ENCODE assay signal across 5 worm cellular contexts in the genomic region with DNA sequence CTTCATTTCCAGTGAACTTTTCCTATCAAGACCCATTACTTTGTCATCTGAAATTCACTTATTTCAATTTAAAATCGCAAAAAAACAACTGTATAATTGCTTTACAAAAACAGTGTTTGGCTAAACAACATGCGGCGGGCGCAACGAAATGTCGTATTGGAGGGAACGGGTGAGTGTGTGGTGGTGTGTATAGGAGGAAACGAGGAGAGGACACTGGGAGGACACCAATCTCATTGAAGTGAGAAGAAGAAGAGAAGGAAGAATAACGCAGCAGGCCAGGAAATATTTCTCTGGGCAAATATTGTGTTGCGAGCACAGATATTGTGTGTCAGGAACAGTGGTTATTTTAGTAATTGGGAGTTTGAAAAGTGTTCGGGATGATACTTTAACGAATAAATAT.
A peak's percentile ranks its signal among the peaks of the same experiment; 100 is the strongest.
TF ChIP-seq lines count a peak whose summit lies in the region.

A gene (minus strand): TSS at position 53 of the 400 bp plus-strand sequence.

TF ChIP-seq in whole organism, L1 larva, 84 proteins besides CTCF, POLR2A, EP300 and RAD21 (continues in another document):
- peak; percentile 9 for TF ChIP-seq swsn-7 (tag; optimal IDR thresholded peaks at IDR 0.05; lab: Kevin White, UChicago)
- TF ChIP-seq nhr-12 (tag; optimal IDR thresholded peaks at IDR 0.05; lab: Kevin White, UChicago) = no peak
- no peak for TF ChIP-seq ets-5 (GFP tag; IDR thresholded peaks at IDR 0.05; lab: Robert Waterston, UW)
- no peak for TF ChIP-seq unc-86 (tag; optimal IDR thresholded peaks at IDR 0.05; lab: Kevin White, UChicago)
- TF ChIP-seq efl-1 (optimal IDR thresholded peaks at IDR 0.05; lab: Kevin White, UChicago) = no peak
- no peak for TF ChIP-seq efl-1 (GFP tag; optimal IDR thresholded peaks at IDR 0.05 in 1 of 2; lab: Kevin White, UChicago)
- no peak for TF ChIP-seq C34B4.2 (tag; optimal IDR thresholded peaks at IDR 0.05; lab: Kevin White, UChicago)
- no peak for TF ChIP-seq pax-3 (tag; optimal IDR thresholded peaks at IDR 0.05; lab: Kevin White, UChicago)
- TF ChIP-seq Y116A8C.19 (tag; optimal IDR thresholded peaks at IDR 0.05; lab: Kevin White, UChicago; ENCODE audit: borderline replicate concordance) = no peak
- TF ChIP-seq jun-1 (tag; optimal IDR thresholded peaks at IDR 0.05; lab: Kevin White, UChicago) = no peak
- TF ChIP-seq lin-15B (tag; optimal IDR thresholded peaks at IDR 0.05; lab: Kevin White, UChicago) = no peak
- no peak for TF ChIP-seq nhr-28 (tag; optimal IDR thresholded peaks at IDR 0.05; lab: Kevin White, UChicago)
- TF ChIP-seq nhr-11 (tag; optimal IDR thresholded peaks at IDR 0.05; lab: Kevin White, UChicago) = no peak
- no peak for TF ChIP-seq egl-13 (tag; optimal IDR thresholded peaks at IDR 0.05; lab: Kevin White, UChicago)
- no peak for TF ChIP-seq isw-1 (GFP tag; IDR thresholded peaks at IDR 0.05; lab: Robert Waterston, UW)
- no peak for TF ChIP-seq skn-1 (tag; optimal IDR thresholded peaks at IDR 0.05; lab: Kevin White, UChicago)
- no peak for TF ChIP-seq ama-1 (optimal IDR thresholded peaks at IDR 0.05; lab: Kevin White, UChicago)
- TF ChIP-seq tbx-2 (tag; optimal IDR thresholded peaks at IDR 0.05; lab: Kevin White, UChicago) = no peak

TF ChIP-seq in whole organism, L3 larva, 47 proteins besides CTCF, POLR2A, EP300 and RAD21:
- TF ChIP-seq nfya-1 (tag; optimal IDR thresholded peaks at IDR 0.05; lab: Kevin White, UChicago; ENCODE audit: insufficient read depth) (peak; percentile 49), pha-4 (tag; optimal IDR thresholded peaks at IDR 0.05; lab: Kevin White, UChicago) (peak; percentile 40), jun-1 (tag; optimal IDR thresholded peaks at IDR 0.05; lab: Kevin White, UChicago) (no peak), pqm-1 (tag; optimal IDR thresholded peaks at IDR 0.05; lab: Kevin White, UChicago) (no peak), nhr-77 (tag; optimal IDR thresholded peaks at IDR 0.05; lab: Kevin White, UChicago) (no peak), ama-1 (optimal IDR thresholded peaks at IDR 0.05; lab: Kevin White, UChicago) (no peak), nhr-23 (tag; optimal IDR thresholded peaks at IDR 0.05; lab: Kevin White, UChicago) (peak; percentile 23), hmg-11 (tag; optimal IDR thresholded peaks at IDR 0.05; lab: Kevin White, UChicago) (peak; percentile 60), nhr-11 (tag; optimal IDR thresholded peaks at IDR 0.05; lab: Kevin White, UChicago) (no peak), lin-15B (tag; optimal IDR thresholded peaks at IDR 0.05; lab: Kevin White, UChicago) (peak; percentile 0), unc-62 (GFP tag; optimal IDR thresholded peaks at IDR 0.05; lab: Kevin White, UChicago) (no peak), sea-2 (GFP tag; optimal IDR thresholded peaks at IDR 0.05; lab: Kevin White, UChicago) (no peak), skn-1 (tag; optimal IDR thresholded peaks at IDR 0.05; lab: Kevin White, UChicago) (no peak), nhr-25 (tag; optimal IDR thresholded peaks at IDR 0.05; lab: Kevin White, UChicago) (peak; percentile 7)
TF ChIP-seq in whole organism, L3 larva: peak in this region for 6.

TF ChIP-seq in whole organism, early embryonic, 17 proteins besides CTCF, POLR2A, EP300 and RAD21:
- TF ChIP-seq scrt-1 (GFP tag; IDR thresholded peaks at IDR 0.05; lab: Robert Waterston, UW) = 0 out of 2 replicates have a peak, but pooled peaks have one; percentile 21
- peak; percentile 53 for TF ChIP-seq F13C5.2 (tag; optimal IDR thresholded peaks at IDR 0.05; lab: Kevin White, UChicago)
- no peak for TF ChIP-seq ets-7 (tag; optimal IDR thresholded peaks at IDR 0.05; lab: Kevin White, UChicago)

TF ChIP-seq in whole organism, midembryonic, 9 proteins besides CTCF, POLR2A, EP300 and RAD21:
- TF ChIP-seq med-1 (GFP tag; optimal IDR thresholded peaks at IDR 0.05; lab: Kevin White, UChicago; ENCODE audit: insufficient read depth) = no peak
- no peak for TF ChIP-seq ref-1 (GFP tag; conservative IDR thresholded peaks at IDR 0.05; lab: Robert Waterston, UW)
- no peak for TF ChIP-seq ztf-29 (GFP tag; IDR thresholded peaks at IDR 0.05; lab: Robert Waterston, UW)
- TF ChIP-seq cog-1 (tag; optimal IDR thresholded peaks at IDR 0.05; lab: Kevin White, UChicago) = peak; percentile 18
- no peak for TF ChIP-seq flt-1 (GFP tag; IDR thresholded peaks at IDR 0.05; lab: Robert Waterston, UW)
- no peak for TF ChIP-seq ztf-23 (GFP tag; IDR thresholded peaks at IDR 0.05; lab: Robert Waterston, UW)
TF ChIP-seq in whole organism, midembryonic: peak in this region for 1.

TF ChIP-seq in whole organism, young adult, 124 proteins besides CTCF, POLR2A, EP300 and RAD21:
- peak; percentile 81 for TF ChIP-seq attf-3 (GFP tag; conservative IDR thresholded peaks at IDR 0.05; lab: Robert Waterston, UW)
- peak; percentile 25 for TF ChIP-seq nhr-80 (tag; optimal IDR thresholded peaks at IDR 0.05; lab: Kevin White, UChicago)
- TF ChIP-seq lin-26 (GFP tag; IDR thresholded peaks at IDR 0.05; lab: Robert Waterston, UW) = no peak
TF ChIP-seq in whole organism, young adult: peak in this region for 2.
